Worm (Caenorhabditis elegans) whole organism, L3 larva: ENCODE data around the gene pdi-2.

Experiments
- ceh-82 ChIP-seq: fragments of 150-350 bp; optimal IDR thresholded peaks from 2 replicates; lab custom pipeline; 2014; ENCODE audit warnings: missing biosample characterization, missing genetic modification characterization
- nhr-12 ChIP-seq: fragments of 150-350 bp; optimal IDR thresholded peaks from 2 replicates; lab custom pipeline; 2014; ENCODE audit warnings: missing biosample characterization, missing genetic modification characterization
- nhr-25 ChIP-seq: sonication (generic microtip); optimal IDR thresholded peaks from 2 replicates; lab custom pipeline; 2017; ENCODE audit warnings: missing biosample characterization, missing genetic modification characterization
- nhr-76 ChIP-seq: fragments of 150-350 bp; sonication (generic microtip); optimal IDR thresholded peaks from 5 replicates; lab custom pipeline; 2014; ENCODE audit warnings: missing biosample characterization, missing genetic modification characterization
- unc-39 ChIP-seq: sonication (generic microtip); optimal IDR thresholded peaks from 4 replicates; lab custom pipeline; 2017; ENCODE audit warnings: missing biosample characterization, missing genetic modification characterization
- unc-62 ChIP-seq: fragments of 150-350 bp; sonication (generic microtip); optimal IDR thresholded peaks from 4 replicates; lab custom pipeline; 2014; ENCODE audit warnings: missing biosample characterization, missing genetic modification reagents, missing genetic modification characterization

- TF ChIP-seq unc-39 (tag; lab: Kevin White, UChicago) (no peak), nhr-76 (tag; lab: Kevin White, UChicago) (no peak), nhr-12 (tag; lab: Kevin White, UChicago) (no peak), nhr-25 (tag; lab: Kevin White, UChicago) (no peak), unc-62 (GFP tag; lab: Kevin White, UChicago) (no peak), ceh-82 (tag; lab: Kevin White, UChicago) (peak; percentile 24)
Observed at ce11 chrX:4526412-4526811, 2.5 kb downstream of the pdi-2 start.
